Fruit fly (Drosophila melanogaster) whole organism, embryonic: ENCODE measurements around the gene CG5013.

Source experiments
- CG11504 ChIP-seq: fragments of 200-800 bp; sonication (Bioruptor generic); optimal IDR thresholded peaks from 3 replicates; lab custom pipeline; 2019; ENCODE audit warnings: missing biosample characterization, mild to moderate bottlenecking, missing genetic modification characterization, moderate library complexity
- CG34376 ChIP-seq: fragments of 200-800 bp; sonication (Bioruptor generic); optimal IDR thresholded peaks from 2 replicates; lab custom pipeline; 2018; ENCODE audit warnings: missing biosample characterization, mild to moderate bottlenecking, missing genetic modification characterization
- Poxn ChIP-seq: fragments of 200-800 bp; sonication (Bioruptor generic); IDR thresholded peaks from 2 replicates; pipeline ENCODE4 v1.3.6; 2022; ENCODE audit warnings: missing biosample characterization, missing genetic modification characterization
- tgo ChIP-seq: fragments of 200-800 bp; sonication (Bioruptor generic); IDR thresholded peaks from 3 replicates; pipeline ENCODE4 v1.3.6; 2022; ENCODE audit warnings: missing biosample characterization, missing genetic modification characterization

DNA sequence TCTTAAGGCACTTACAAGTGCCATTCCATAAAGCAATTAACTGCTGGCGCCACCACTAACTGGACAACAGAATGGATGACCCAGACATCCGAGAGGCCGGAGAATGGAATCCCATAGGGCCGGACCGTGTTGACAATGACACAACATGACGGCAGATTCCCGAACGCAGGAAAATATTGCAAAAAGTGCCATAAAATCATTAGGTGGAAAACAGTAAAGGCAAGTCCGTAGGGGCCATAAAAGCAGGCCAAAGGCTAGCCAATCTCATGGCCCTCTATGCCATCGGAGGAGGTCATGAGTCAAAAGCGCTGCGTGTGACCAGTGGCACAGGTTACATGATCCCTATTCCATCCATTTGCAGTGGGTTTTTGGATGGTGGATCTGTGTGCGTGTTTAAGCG, 20.8 kb upstream of the CG5013 start:
- TF ChIP-seq CG11504 (no peak), CG34376 (GFP tag; lab: Kevin White, UChicago) (no peak), Poxn (GFP tag; lab: Robert Waterston, UW) (no peak), tgo (GFP tag; lab: Robert Waterston, UW) (no peak)
